Fruit fly (Drosophila melanogaster) whole organism: ENCODE data around the gene Fuca.

ENCODE experiments used
- pan ChIP-seq: fragments of >200 bp; optimal IDR thresholded peaks from 2 replicates; lab custom pipeline; 2017
- psq ChIP-seq: fragments of >200 bp; optimal IDR thresholded peaks from 2 replicates; lab custom pipeline; 2017

DNA sequence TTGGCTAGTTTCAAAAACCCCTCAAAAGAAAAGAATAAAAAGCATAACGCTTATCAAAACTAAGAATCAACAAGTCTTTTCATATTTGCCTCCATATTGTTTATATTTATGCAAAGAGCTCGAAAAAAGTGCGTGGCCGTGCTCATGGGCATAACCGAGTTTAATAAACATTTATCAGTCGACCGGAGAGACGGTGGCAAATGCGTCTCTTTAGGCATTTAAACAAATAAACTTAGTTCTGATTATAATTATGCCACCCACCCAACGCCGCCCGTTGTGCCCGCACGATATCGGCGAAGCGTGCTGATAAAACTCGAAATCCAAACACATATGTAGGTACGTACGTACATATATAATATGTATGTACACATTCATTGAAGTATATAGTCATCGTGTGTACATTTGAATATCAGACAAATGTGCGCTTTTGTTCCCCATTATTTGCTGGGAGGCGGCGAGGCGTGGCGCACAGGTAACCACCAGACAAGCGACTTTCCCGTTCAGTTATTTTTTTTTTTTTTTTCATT lies 5.9 kb upstream of the Fuca start:
- TF ChIP-seq psq (lab: Kevin White, UChicago): no peak
- no peak for TF ChIP-seq pan
